Worm (Caenorhabditis elegans) whole organism, late embryonic: ENCODE data around the gene ZK381.2.
A peak's percentile ranks its signal among the peaks of the same experiment; 100 is the strongest.

Experiments used
- ceh-19 ChIP-seq: fragments of 200-800 bp; sonication (Bioruptor generic); optimal IDR thresholded peaks from 2 replicates; lab custom pipeline; 2018; ENCODE audit warnings: mild to moderate bottlenecking, missing genetic modification characterization, missing compliant biosample characterization
- ceh-48 ChIP-seq: sonication (generic microtip); optimal IDR thresholded peaks from 2 replicates; lab custom pipeline; 2016; ENCODE audit warnings: missing genetic modification characterization, inconsistent platforms, missing compliant biosample characterization
- unc-42 ChIP-seq: sonication (generic microtip); optimal IDR thresholded peaks from 2 replicates; lab custom pipeline; 2016; ENCODE audit warnings: missing genotype, missing genetic modification characterization, missing compliant biosample characterization
- ztf-16 ChIP-seq: sonication (generic microtip); optimal IDR thresholded peaks from 2 replicates; lab custom pipeline; 2017; ENCODE audit warnings: missing genetic modification characterization, missing compliant biosample characterization

Gene ZK381.2

DNA sequence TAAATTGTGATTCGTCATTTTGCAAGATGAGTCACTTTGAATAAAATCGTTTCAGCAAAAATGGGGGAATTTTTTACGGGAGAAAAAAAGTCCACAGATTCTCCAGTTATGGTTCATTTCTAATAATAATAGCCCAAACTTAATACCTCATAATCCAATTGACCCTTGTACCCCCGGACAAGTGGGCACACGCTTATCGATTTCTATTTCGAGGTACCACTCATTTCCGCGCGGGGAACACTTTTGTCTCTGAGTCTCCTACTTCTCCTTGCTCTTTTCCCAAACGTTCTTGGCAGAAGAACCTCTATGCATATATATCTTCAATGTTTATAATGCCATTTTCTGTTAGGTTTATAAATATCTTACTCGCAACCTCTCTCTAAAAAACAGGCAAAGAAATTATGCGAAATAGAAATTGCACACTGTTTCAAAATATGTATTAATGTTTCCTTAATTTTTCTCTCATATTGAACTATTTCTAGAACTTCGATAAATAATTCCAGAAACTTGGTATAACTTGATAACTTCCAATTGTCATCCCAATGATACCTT is 51.9 kb downstream of the ZK381.2 start, which contains the start of gene gldi-4:
Gene gldi-4 (plus strand): TSS at position 502 of the 552 bp plus-strand sequence.
- TF ChIP-seq ztf-16 (tag; lab: Kevin White, UChicago) (no peak), ceh-48 (tag; lab: Kevin White, UChicago) (peak; percentile 69), ceh-19 (GFP tag; lab: Kevin White, UChicago) (no peak), unc-42 (tag; lab: Kevin White, UChicago) (peak; percentile 22)
